Worm (Caenorhabditis elegans) whole organism, late embryonic: ENCODE data around the gene srj-55.

Experiments used
- C08G9.2 ChIP-seq: sonication (generic microtip); optimal IDR thresholded peaks from 2 replicates; lab custom pipeline; 2016; ENCODE audit warnings: mild to moderate bottlenecking, missing genetic modification characterization, moderate library complexity, missing compliant biosample characterization
- F13H6.1 ChIP-seq: sonication (generic microtip); optimal IDR thresholded peaks from 2 replicates; lab custom pipeline; 2016; ENCODE audit warnings: missing genetic modification characterization, missing compliant biosample characterization
- K09A11.1 ChIP-seq: sonication (generic microtip); optimal IDR thresholded peaks from 2 replicates; lab custom pipeline; 2017; ENCODE audit warnings: antibody characterized with exemption, mild to moderate bottlenecking, missing genetic modification characterization, missing compliant biosample characterization; ENCODE audit not compliant: insufficient read depth
- ama-1 ChIP-seq: fragments of 150-350 bp; optimal IDR thresholded peaks from 2 replicates; lab custom pipeline; 2014
- ceh-19 ChIP-seq: fragments of 200-800 bp; sonication (Bioruptor generic); optimal IDR thresholded peaks from 2 replicates; lab custom pipeline; 2018; ENCODE audit warnings: mild to moderate bottlenecking, missing genetic modification characterization, missing compliant biosample characterization
- ceh-2 ChIP-seq: sonication (generic microtip); optimal IDR thresholded peaks from 2 replicates; lab custom pipeline; 2016; ENCODE audit warnings: missing genotype, missing genetic modification characterization, missing compliant biosample characterization
- ceh-24 ChIP-seq: sonication (generic microtip); optimal IDR thresholded peaks from 2 replicates; lab custom pipeline; 2016; ENCODE audit warnings: mild to moderate bottlenecking, missing genetic modification characterization, missing compliant biosample characterization
- ceh-30 ChIP-seq: fragments of 150-350 bp; optimal IDR thresholded peaks from 2 replicates; lab custom pipeline; 2014; ENCODE audit warnings: missing biosample characterization, missing genetic modification characterization
- ceh-31 ChIP-seq: sonication (generic microtip); optimal IDR thresholded peaks from 2 replicates; lab custom pipeline; 2016; ENCODE audit warnings: missing genetic modification characterization, missing compliant biosample characterization
- ceh-48 ChIP-seq: sonication (generic microtip); optimal IDR thresholded peaks from 2 replicates; lab custom pipeline; 2016; ENCODE audit warnings: missing genetic modification characterization, inconsistent platforms, missing compliant biosample characterization
- ceh-6 ChIP-seq: fragments of 200-800 bp; sonication (Bioruptor generic); optimal IDR thresholded peaks from 2 replicates; lab custom pipeline; 2018; ENCODE audit warnings: mild to moderate bottlenecking, missing genetic modification characterization, missing compliant biosample characterization
- che-1 ChIP-seq: sonication (generic microtip); optimal IDR thresholded peaks from 2 replicates; lab custom pipeline; 2016; ENCODE audit warnings: mild to moderate bottlenecking, missing genetic modification characterization, missing compliant biosample characterization
- dmd-4 ChIP-seq: sonication (generic microtip); optimal IDR thresholded peaks from 2 replicates; lab custom pipeline; 2016; ENCODE audit warnings: borderline replicate concordance, missing genetic modification characterization, missing compliant biosample characterization
- dve-1 ChIP-seq: sonication (generic microtip); optimal IDR thresholded peaks from 2 replicates; lab custom pipeline; 2017; ENCODE audit warnings: antibody characterized with exemption, mild to moderate bottlenecking, missing genetic modification characterization, missing compliant biosample characterization
- elt-2 ChIP-seq: sonication (generic microtip); optimal IDR thresholded peaks from 2 replicates; lab custom pipeline; 2016; ENCODE audit warnings: missing genetic modification reagents, missing genetic modification characterization, missing compliant biosample characterization
- fkh-6 ChIP-seq: sonication (generic microtip); optimal IDR thresholded peaks from 2 replicates; lab custom pipeline; 2016; ENCODE audit warnings: missing genetic modification characterization, missing compliant biosample characterization
- gmeb-2 ChIP-seq: sonication (generic microtip); optimal IDR thresholded peaks from 2 replicates; lab custom pipeline; 2016; ENCODE audit warnings: missing genetic modification characterization, inconsistent platforms, missing compliant biosample characterization
- hlh-13 ChIP-seq: fragments of 200-800 bp; sonication (Bioruptor generic); optimal IDR thresholded peaks from 2 replicates; lab custom pipeline; 2018; ENCODE audit warnings: mild to moderate bottlenecking, missing genetic modification characterization, missing compliant biosample characterization
- hlh-15 ChIP-seq: sonication (generic microtip); optimal IDR thresholded peaks from 2 replicates; lab custom pipeline; 2016; ENCODE audit warnings: missing genetic modification characterization, missing compliant biosample characterization
- hlh-30 ChIP-seq: sonication (generic microtip); optimal IDR thresholded peaks from 2 replicates; lab custom pipeline; 2017; ENCODE audit warnings: antibody characterized with exemption, missing genetic modification characterization, missing compliant biosample characterization; ENCODE audit not compliant: insufficient read depth
- lim-6 ChIP-seq: sonication (generic microtip); optimal IDR thresholded peaks from 2 replicates; lab custom pipeline; 2016; ENCODE audit warnings: missing genetic modification characterization, missing compliant biosample characterization
- lin-11 ChIP-seq: fragments of 200-800 bp; sonication (Bioruptor generic); optimal IDR thresholded peaks from 2 replicates; lab custom pipeline; 2018; ENCODE audit warnings: mild to moderate bottlenecking, missing genetic modification characterization, missing compliant biosample characterization
- madf-2 ChIP-seq: sonication (generic microtip); optimal IDR thresholded peaks from 2 replicates; lab custom pipeline; 2017; ENCODE audit warnings: missing genetic modification characterization, missing compliant biosample characterization
- mec-3 ChIP-seq: sonication (generic microtip); optimal IDR thresholded peaks from 2 replicates; lab custom pipeline; 2016; ENCODE audit warnings: borderline replicate concordance, missing genetic modification characterization, missing compliant biosample characterization
- pax-1 ChIP-seq: fragments of 150-350 bp; optimal IDR thresholded peaks from 2 replicates; lab custom pipeline; 2014; ENCODE audit warnings: missing biosample characterization, missing genetic modification characterization
- pha-2 ChIP-seq: sonication (generic microtip); optimal IDR thresholded peaks from 2 replicates; lab custom pipeline; 2017; ENCODE audit warnings: mild to moderate bottlenecking, missing genetic modification characterization, missing compliant biosample characterization
- pha-4 ChIP-seq: fragments of 150-350 bp; optimal IDR thresholded peaks from 2 replicates; lab custom pipeline; 2018; ENCODE audit warnings: missing biosample characterization, missing genetic modification reagents, missing genetic modification characterization
- pqm-1 ChIP-seq: sonication (generic microtip); optimal IDR thresholded peaks from 2 replicates; lab custom pipeline; 2016; ENCODE audit warnings: missing genetic modification characterization, missing compliant biosample characterization
- rnt-1 ChIP-seq: sonication (generic microtip); optimal IDR thresholded peaks from 2 replicates; lab custom pipeline; 2016; ENCODE audit warnings: missing genetic modification characterization, missing compliant biosample characterization
- sox-2 ChIP-seq: fragments of 200-800 bp; sonication (Bioruptor generic); IDR thresholded peaks from 2 replicates; pipeline ENCODE4 v1.3.6; 2022; ENCODE audit warnings: missing genetic modification reagents, missing genetic modification characterization, missing compliant biosample characterization
- sox-4 ChIP-seq: sonication (generic microtip); optimal IDR thresholded peaks from 2 replicates; lab custom pipeline; 2017; ENCODE audit warnings: mild to moderate bottlenecking, missing genetic modification characterization, inconsistent platforms, missing compliant biosample characterization
- tbx-2 ChIP-seq: sonication (generic microtip); optimal IDR thresholded peaks from 2 replicates; lab custom pipeline; 2016; ENCODE audit warnings: missing genetic modification characterization, missing compliant biosample characterization
- tbx-7 ChIP-seq: sonication (generic microtip); optimal IDR thresholded peaks from 2 replicates; lab custom pipeline; 2016; ENCODE audit warnings: missing genotype, missing genetic modification characterization, missing compliant biosample characterization
- ttx-3 ChIP-seq: sonication (generic microtip); optimal IDR thresholded peaks from 2 replicates; lab custom pipeline; 2016; ENCODE audit warnings: missing genetic modification reagents, missing genetic modification characterization, missing compliant biosample characterization
- unc-55 ChIP-seq: sonication (generic microtip); optimal IDR thresholded peaks from 2 replicates; lab custom pipeline; 2017; ENCODE audit warnings: missing biosample characterization, missing genetic modification reagents, missing genetic modification characterization
- ztf-16 ChIP-seq: sonication (generic microtip); optimal IDR thresholded peaks from 2 replicates; lab custom pipeline; 2017; ENCODE audit warnings: missing genetic modification characterization, missing compliant biosample characterization

srj-55 gene

ce11 chrV:2892976-2893375, 35.2 kb upstream of the srj-55 start, which contains the start of gene srh-127:
srh-127 (plus strand) TSS chrV:2893276.
- TF ChIP-seq tbx-2 (no peak), hlh-15 (no peak), C08G9.2 (tag; lab: Kevin White, UChicago) (no peak), sox-4 (no peak), elt-2 (tag; lab: Kevin White, UChicago) (no peak), pqm-1 (tag; lab: Kevin White, UChicago) (no peak), hlh-13 (GFP tag; lab: Kevin White, UChicago) (no peak), dve-1 (tag; lab: Kevin White, UChicago) (no peak), pax-1 (tag; lab: Kevin White, UChicago) (no peak), hlh-30 (tag; lab: Kevin White, UChicago) (no peak), ztf-16 (tag; lab: Kevin White, UChicago) (no peak), dmd-4 (tag; lab: Kevin White, UChicago) (no peak), ceh-48 (tag; lab: Kevin White, UChicago) (no peak), fkh-6 (tag; lab: Kevin White, UChicago) (no peak)

- TF ChIP-seq ceh-31 (tag; lab: Kevin White, UChicago) = no peak
- no peak for TF ChIP-seq unc-55 (GFP tag; lab: Kevin White, UChicago)
- no peak for TF ChIP-seq F13H6.1
- no peak for TF ChIP-seq sox-2 (GFP tag; lab: Robert Waterston, UW)
Measured at ce11 chrV:2891927-2892326, 34.2 kb upstream of the srj-55 start, which contains the start of gene F37B4.15. F37B4.15 (plus strand) TSS chrV:2892227.

ce11 chrV:2888681-2889080, 30.9 kb upstream of the srj-55 start, which contains the start of gene srw-4:
srw-4 (minus strand) TSS chrV:2888781.
- TF ChIP-seq lin-11 (no peak), ceh-19 (GFP tag; lab: Kevin White, UChicago) (no peak), K09A11.1 (tag; lab: Kevin White, UChicago) (no peak), lim-6 (no peak), ama-1 (lab: Kevin White, UChicago) (no peak), ceh-2 (tag; lab: Kevin White, UChicago) (no peak), dve-1 (tag; lab: Kevin White, UChicago) (no peak), pha-2 (tag; lab: Kevin White, UChicago) (no peak), gmeb-2 (no peak), madf-2 (tag; lab: Kevin White, UChicago) (no peak), ceh-6 (no peak), ttx-3 (tag; lab: Kevin White, UChicago) (no peak), pqm-1 (tag; lab: Kevin White, UChicago) (no peak), ceh-48 (tag; lab: Kevin White, UChicago) (no peak), ceh-24 (tag; lab: Kevin White, UChicago) (no peak), mec-3 (tag; lab: Kevin White, UChicago) (no peak), C08G9.2 (tag; lab: Kevin White, UChicago) (no peak), tbx-7 (tag; lab: Kevin White, UChicago) (no peak)
- TF ChIP-seq, all 69 proteins: peak for 0

ce11 chrV:2888265-2888664, 30.5 kb upstream of the srj-55 start:
- TF ChIP-seq pha-4 (tag; lab: Kevin White, UChicago) = no peak
- no peak for TF ChIP-seq che-1 (tag; lab: Kevin White, UChicago)
- no peak for TF ChIP-seq lin-11
- no peak for TF ChIP-seq madf-2 (tag; lab: Kevin White, UChicago)
- TF ChIP-seq sox-2 (GFP tag; lab: Robert Waterston, UW) = no peak
- TF ChIP-seq ceh-30 = no peak
- no peak for TF ChIP-seq rnt-1 (tag; lab: Kevin White, UChicago)
